Fruit fly (Drosophila melanogaster) whole organism, embryonic: Measurements from ENCODE around the gene mfr.

Source experiments
- Asciz ChIP-seq: fragments of 200-800 bp; sonication (Bioruptor generic); optimal IDR thresholded peaks from 2 replicates; lab custom pipeline; 2017; ENCODE audit warnings: missing biosample characterization, mild to moderate bottlenecking, missing genetic modification characterization, missing genetic modification reagents
- Atf3 ChIP-seq: fragments of 200-800 bp; sonication (Bioruptor generic); optimal IDR thresholded peaks from 3 replicates; lab custom pipeline; 2016; ENCODE audit warnings: missing biosample characterization, missing genetic modification characterization
- CG10267 ChIP-seq: fragments of 200-800 bp; sonication (Bioruptor generic); optimal IDR thresholded peaks from 2 replicates; lab custom pipeline; 2018; ENCODE audit warnings: missing biosample characterization, mild to moderate bottlenecking, missing genetic modification characterization, moderate library complexity
- CG10431 ChIP-seq: fragments of 200-800 bp; sonication (Bioruptor generic); optimal IDR thresholded peaks from 3 replicates; lab custom pipeline; 2018; ENCODE audit warnings: missing biosample characterization, mild to moderate bottlenecking, missing genetic modification characterization
- CG11398 ChIP-seq: fragments of 200-800 bp; sonication (Bioruptor generic); optimal IDR thresholded peaks from 2 replicates; lab custom pipeline; 2016; ENCODE audit warnings: missing biosample characterization, missing genetic modification characterization
- CG12236 ChIP-seq: fragments of 200-800 bp; sonication (Bioruptor generic); optimal IDR thresholded peaks from 2 replicates; lab custom pipeline; 2016; ENCODE audit warnings: missing biosample characterization, missing genetic modification characterization
- CG14050 ChIP-seq: fragments of 200-800 bp; sonication (Bioruptor generic); IDR thresholded peaks from 3 replicates; pipeline ENCODE4 v1.3.6; 2022; ENCODE audit warnings: missing biosample characterization, missing genetic modification characterization
- CG14441 ChIP-seq: fragments of 200-800 bp; sonication (Bioruptor generic); IDR thresholded peaks from 2 replicates; pipeline ENCODE4 v1.3.6; 2022; ENCODE audit warnings: missing biosample characterization, missing genetic modification characterization
- CG14667 ChIP-seq: fragments of 200-800 bp; sonication (Bioruptor generic); IDR thresholded peaks from 2 replicates; pipeline ENCODE4 v1.3.6; 2022; ENCODE audit warnings: missing biosample characterization, missing genetic modification characterization
- CG15514 ChIP-seq: fragments of 200-800 bp; sonication (Bioruptor generic); optimal IDR thresholded peaks from 3 replicates; lab custom pipeline; 2017; ENCODE audit warnings: missing biosample characterization, missing genetic modification characterization, mild to moderate bottlenecking, moderate library complexity, missing genetic modification reagents
- CG16813 ChIP-seq: fragments of 200-800 bp; sonication (Bioruptor generic); IDR thresholded peaks from 3 replicates; pipeline ENCODE4 v1.3.6; 2022; ENCODE audit warnings: missing biosample characterization, missing genetic modification characterization; ENCODE audit not compliant: partially characterized antibody
- CG16863 ChIP-seq: fragments of 200-800 bp; sonication (Bioruptor generic); optimal IDR thresholded peaks from 3 replicates; lab custom pipeline; 2016; ENCODE audit warnings: missing biosample characterization, missing genetic modification characterization
- CG17186 ChIP-seq: fragments of 200-800 bp; sonication (Bioruptor generic); optimal IDR thresholded peaks from 3 replicates; lab custom pipeline; 2017; ENCODE audit warnings: missing biosample characterization, missing genetic modification reagents, missing genetic modification characterization
- CG2678 ChIP-seq: fragments of 200-800 bp; sonication (Bioruptor generic); optimal IDR thresholded peaks from 3 replicates; lab custom pipeline; 2019; ENCODE audit warnings: missing biosample characterization, mild to moderate bottlenecking, missing genetic modification characterization, moderate library complexity
- CG31388 ChIP-seq: fragments of 200-800 bp; sonication (Bioruptor generic); optimal IDR thresholded peaks from 2 replicates; lab custom pipeline; 2016; ENCODE audit warnings: missing biosample characterization, missing genetic modification characterization
- CG32532 ChIP-seq: fragments of 200-800 bp; sonication (Bioruptor generic); IDR thresholded peaks from 2 replicates; pipeline ENCODE4 v1.3.6; 2022; ENCODE audit warnings: missing biosample characterization, missing genetic modification characterization
- CG6272 ChIP-seq: fragments of 200-800 bp; sonication (Bioruptor generic); IDR thresholded peaks from 2 replicates; pipeline ENCODE4 v1.3.6; 2022; ENCODE audit warnings: missing biosample characterization, missing genetic modification characterization
- CG6654 ChIP-seq: fragments of 200-800 bp; sonication (Bioruptor generic); optimal IDR thresholded peaks from 2 replicates; lab custom pipeline; 2017; ENCODE audit warnings: missing biosample characterization, mild to moderate bottlenecking, missing genetic modification characterization
- CG8924 ChIP-seq: fragments of 200-800 bp; optimal IDR thresholded peaks from 3 replicates; lab custom pipeline; 2019; ENCODE audit warnings: missing biosample characterization, mild to moderate bottlenecking, missing genetic modification characterization, moderate library complexity
- CG9876 ChIP-seq: fragments of 200-800 bp; sonication (Bioruptor generic); optimal IDR thresholded peaks from 2 replicates; lab custom pipeline; 2016; ENCODE audit warnings: missing biosample characterization, missing genetic modification characterization
- D19B ChIP-seq: fragments of 200-800 bp; sonication (Bioruptor generic); optimal IDR thresholded peaks from 2 replicates; lab custom pipeline; 2017; ENCODE audit warnings: missing biosample characterization, mild to moderate bottlenecking, missing genetic modification characterization
- Dip3 ChIP-seq: fragments of 200-800 bp; sonication (Bioruptor generic); optimal IDR thresholded peaks from 3 replicates; lab custom pipeline; 2016; ENCODE audit warnings: missing biosample characterization, missing genetic modification characterization
- Drgx ChIP-seq: fragments of 200-800 bp; sonication (Bioruptor generic); IDR thresholded peaks from 2 replicates; pipeline ENCODE4 v1.3.6; 2022; ENCODE audit warnings: missing biosample characterization, missing genetic modification characterization
- Eip74EF ChIP-seq, 2 experiments: fragments of 200-800 bp in 1 of 2; fragments of >200 bp in 1 of 2; sonication (Bioruptor generic) in 1 of 2; optimal IDR thresholded peaks; 2 replicates each; lab custom pipeline; 2017 to 2019; ENCODE audit warnings: missing biosample characterization in 2 of 2, missing genetic modification characterization in 2 of 2, mild to moderate bottlenecking in 1 of 2, moderate library complexity in 1 of 2
- Fer2 ChIP-seq: fragments of 200-800 bp; sonication (Bioruptor generic); optimal IDR thresholded peaks from 2 replicates; lab custom pipeline; 2018; ENCODE audit warnings: missing biosample characterization, mild to moderate bottlenecking, missing genetic modification characterization, moderate library complexity
- HLH3B ChIP-seq: fragments of 200-800 bp; sonication (Bioruptor generic); IDR thresholded peaks from 2 replicates; pipeline ENCODE4 v1.3.6; 2022; ENCODE audit warnings: missing biosample characterization, missing genetic modification characterization
- HLH4C ChIP-seq: fragments of 200-800 bp; sonication (Bioruptor generic); IDR thresholded peaks from 3 replicates; pipeline ENCODE4 v1.3.6; 2022; ENCODE audit warnings: missing biosample characterization, missing genetic modification characterization; ENCODE audit not compliant: partially characterized antibody
- Hr78 ChIP-seq, 2 experiments: fragments of 200-800 bp in 1 of 2; fragments of >200 bp in 1 of 2; sonication (Bioruptor generic) in 1 of 2; optimal IDR thresholded peaks; 2 replicates each; lab custom pipeline; 2017 to 2019; ENCODE audit warnings: missing biosample characterization in 2 of 2, missing genetic modification characterization in 2 of 2, mild to moderate bottlenecking in 1 of 2, moderate library complexity in 1 of 2
- Jarid2 ChIP-seq: fragments of 200-800 bp; sonication (Bioruptor generic); optimal IDR thresholded peaks from 3 replicates; lab custom pipeline; 2017; ENCODE audit warnings: mild to moderate bottlenecking, missing biosample characterization, missing genetic modification reagents, missing genetic modification characterization
- Med ChIP-seq: fragments of 200-800 bp; sonication (Bioruptor generic); peaks from one replicate; lab custom pipeline; 2016; ENCODE audit warnings: missing biosample characterization, missing genetic modification characterization, mild to moderate bottlenecking, inconsistent platforms, moderate library complexity
- Ravus ChIP-seq: fragments of 200-800 bp; sonication (Bioruptor generic); IDR thresholded peaks from 2 replicates; pipeline ENCODE4 v1.3.6; 2022; ENCODE audit warnings: missing biosample characterization, missing genetic modification characterization
- Rfx ChIP-seq: fragments of 200-800 bp; sonication (Bioruptor generic); IDR thresholded peaks from 2 replicates; pipeline ENCODE4 v1.3.6; 2022; ENCODE audit warnings: missing biosample characterization, missing genetic modification characterization
- Tbp ChIP-seq: fragments of >200 bp; optimal IDR thresholded peaks from 2 replicates; lab custom pipeline; 2018; ENCODE audit warnings: missing biosample characterization, missing genetic modification characterization
- chm ChIP-seq: fragments of 200-800 bp; sonication (Bioruptor generic); IDR thresholded peaks from 2 replicates; pipeline ENCODE4 v1.3.6; 2022; ENCODE audit warnings: missing biosample characterization, missing genetic modification characterization
- corto ChIP-seq: fragments of 200-800 bp; sonication (Bioruptor generic); optimal IDR thresholded peaks from 2 replicates; lab custom pipeline; 2016; ENCODE audit warnings: missing biosample characterization, mild to moderate bottlenecking, missing genetic modification characterization, moderate library complexity
- cwo ChIP-seq: fragments of 200-800 bp; sonication (Bioruptor generic); optimal IDR thresholded peaks from 3 replicates; lab custom pipeline; 2017; ENCODE audit warnings: missing biosample characterization, missing genetic modification characterization, mild to moderate bottlenecking, moderate library complexity, missing genetic modification reagents
- eve ChIP-seq, 2 experiments: fragments of >200 bp; optimal IDR thresholded peaks; 2 replicates each; lab custom pipeline; 2017; ENCODE audit warnings: missing biosample characterization in 2 of 2, missing genetic modification characterization in 2 of 2
- fd96Cb ChIP-seq: fragments of 200-800 bp; sonication (Bioruptor generic); optimal IDR thresholded peaks from 2 replicates; lab custom pipeline; 2018; ENCODE audit warnings: missing biosample characterization, mild to moderate bottlenecking, missing genetic modification characterization, moderate library complexity
- gsb-n ChIP-seq: fragments of 200-800 bp; sonication (Bioruptor generic); optimal IDR thresholded peaks from 3 replicates; lab custom pipeline; 2018; ENCODE audit warnings: missing biosample characterization, mild to moderate bottlenecking, missing genetic modification characterization
- jumu ChIP-seq: fragments of 200-800 bp; sonication (Bioruptor generic); optimal IDR thresholded peaks from 3 replicates; lab custom pipeline; 2016; ENCODE audit warnings: missing biosample characterization, missing genetic modification characterization
- lab ChIP-seq: fragments of 200-800 bp; sonication (Bioruptor generic); optimal IDR thresholded peaks from 3 replicates; lab custom pipeline; 2017; ENCODE audit warnings: missing biosample characterization, missing genetic modification characterization, mild to moderate bottlenecking, moderate library complexity, missing genetic modification reagents
- nerfin-2 ChIP-seq: fragments of 200-800 bp; sonication (Bioruptor generic); IDR thresholded peaks from 2 replicates; pipeline ENCODE4 v1.3.6; 2022; ENCODE audit warnings: missing biosample characterization, missing genetic modification characterization; ENCODE audit not compliant: partially characterized antibody
- nmo ChIP-seq: fragments of 200-800 bp; sonication (Bioruptor generic); optimal IDR thresholded peaks from 2 replicates; lab custom pipeline; 2018; ENCODE audit warnings: missing biosample characterization, mild to moderate bottlenecking, missing genetic modification characterization, moderate library complexity
- pfk ChIP-seq: fragments of 200-800 bp; sonication (Bioruptor generic); optimal IDR thresholded peaks from 2 replicates; lab custom pipeline; 2018; ENCODE audit warnings: missing biosample characterization, mild to moderate bottlenecking, missing genetic modification characterization, moderate library complexity
- psq ChIP-seq: fragments of 200-800 bp; sonication (Bioruptor generic); optimal IDR thresholded peaks from 2 replicates; lab custom pipeline; 2017; ENCODE audit warnings: missing biosample characterization, missing genetic modification characterization
- run ChIP-seq: fragments of 200-800 bp; sonication (Bioruptor generic); optimal IDR thresholded peaks from 3 replicates; lab custom pipeline; 2018; ENCODE audit warnings: missing biosample characterization, mild to moderate bottlenecking, missing genetic modification characterization
- sd ChIP-seq: fragments of 200-800 bp; sonication (Bioruptor generic); optimal IDR thresholded peaks from 3 replicates; lab custom pipeline; 2018; ENCODE audit warnings: missing biosample characterization, mild to moderate bottlenecking, missing genetic modification characterization, moderate library complexity
- tap ChIP-seq: fragments of 200-800 bp; optimal IDR thresholded peaks from 3 replicates; lab custom pipeline; 2019; ENCODE audit warnings: missing biosample characterization, mild to moderate bottlenecking, missing genetic modification characterization, moderate library complexity
- toy ChIP-seq: fragments of 200-800 bp; sonication (Bioruptor generic); IDR thresholded peaks from 2 replicates; pipeline ENCODE4 v1.3.6; 2022; ENCODE audit warnings: missing biosample characterization, missing genetic modification characterization
- ttk ChIP-seq: fragments of 200-800 bp; sonication (Bioruptor generic); IDR thresholded peaks from 2 replicates; pipeline ENCODE4 v2.1.2; 2022; ENCODE audit warnings: missing biosample characterization, missing genetic modification characterization
- vvl ChIP-seq: fragments of 200-800 bp; sonication (Bioruptor generic); IDR thresholded peaks from 2 replicates; pipeline ENCODE4 v1.3.6; 2022; ENCODE audit warnings: missing biosample characterization, missing genetic modification characterization

The mfr gene

dm6 chr3L:8925679-8926078 lies 13.2 kb upstream of the mfr start (continued):
- TF ChIP-seq CG17186 (GFP tag; lab: Kevin White, UChicago) = no peak
- no peak for TF ChIP-seq Ravus
- TF ChIP-seq eve (GFP tag; optimal IDR thresholded peaks at IDR 0.05; lab: Kevin White, UChicago) = peak in 1 of 2 experiments; percentile 24
- no peak for TF ChIP-seq jumu (GFP tag; lab: Kevin White, UChicago)
- TF ChIP-seq CG6272 (GFP tag; lab: Robert Waterston, UW) = no peak
- TF ChIP-seq HLH3B (GFP tag; lab: Robert Waterston, UW) = peak; percentile 42; the same call in 1 of the 2 replicates
- TF ChIP-seq Rfx (GFP tag; lab: Robert Waterston, UW) = no peak
- peak; percentile 39 for TF ChIP-seq lab
- no peak for TF ChIP-seq Atf3 (GFP tag; lab: Kevin White, UChicago)
- TF ChIP-seq Drgx (GFP tag; lab: Robert Waterston, UW) = no peak
- TF ChIP-seq CG14441 = no peak
- no peak for TF ChIP-seq nerfin-2 (GFP tag; lab: Robert Waterston, UW)
- TF ChIP-seq HLH4C (GFP tag; lab: Robert Waterston, UW) = no peak
- TF ChIP-seq CG16813 (GFP tag; lab: Robert Waterston, UW) = no peak
- no peak for TF ChIP-seq chm (GFP tag; lab: Robert Waterston, UW)
- peak; percentile 79 for TF ChIP-seq CG10431 (GFP tag; lab: Kevin White, UChicago)
- TF ChIP-seq toy (GFP tag; lab: Robert Waterston, UW) = no peak
- no peak for TF ChIP-seq tap (tag; lab: Kevin White, UChicago)
- TF ChIP-seq CG11398 (GFP tag; lab: Kevin White, UChicago) = peak; percentile 14
- peak; percentile 7 for TF ChIP-seq Jarid2 (GFP tag; lab: Kevin White, UChicago)
- no peak for TF ChIP-seq fd96Cb (tag; lab: Kevin White, UChicago)
- TF ChIP-seq CG16863 (GFP tag; lab: Kevin White, UChicago) = peak; percentile 14
- no peak for TF ChIP-seq Eip74EF (GFP tag; optimal IDR thresholded peaks at IDR 0.05; lab: Kevin White, UChicago)
- no peak for TF ChIP-seq CG9876 (GFP tag; lab: Kevin White, UChicago)
- no peak for TF ChIP-seq psq (GFP tag; lab: Kevin White, UChicago)
- TF ChIP-seq CG32532 (GFP tag; lab: Robert Waterston, UW) = no peak
- no peak for TF ChIP-seq Hr78 (GFP tag; optimal IDR thresholded peaks at IDR 0.05; lab: Kevin White, UChicago)
- TF ChIP-seq Med (GFP tag; lab: Kevin White, UChicago) = peak; percentile 54
- peak; percentile 66 for TF ChIP-seq gsb-n (tag; lab: Kevin White, UChicago)
- no peak for TF ChIP-seq CG6654 (GFP tag; lab: Kevin White, UChicago)
- 0 out of 2 replicates have a peak, but pooled peaks have one; percentile 16 for TF ChIP-seq ttk (GFP tag; lab: Robert Waterston, UW)
- TF ChIP-seq D19B (GFP tag; lab: Kevin White, UChicago) = no peak
- no peak for TF ChIP-seq corto (GFP tag; lab: Kevin White, UChicago)
- no peak for TF ChIP-seq Dip3 (GFP tag; lab: Kevin White, UChicago)
- TF ChIP-seq CG12236 (GFP tag; lab: Kevin White, UChicago) = peak; percentile 21
- peak; percentile 67 for TF ChIP-seq CG2678 (tag; lab: Kevin White, UChicago)
- TF ChIP-seq CG10267 = no peak
- no peak for TF ChIP-seq Tbp (GFP tag; lab: Kevin White, UChicago)
- TF ChIP-seq pfk (GFP tag; lab: Kevin White, UChicago) = no peak
- TF ChIP-seq Asciz (GFP tag; lab: Kevin White, UChicago) = peak; percentile 85
- TF ChIP-seq nmo (GFP tag; lab: Kevin White, UChicago) = no peak
- TF ChIP-seq CG14667 = no peak
- TF ChIP-seq CG31388 (GFP tag; lab: Kevin White, UChicago) = no peak
- TF ChIP-seq cwo (GFP tag; lab: Kevin White, UChicago) = no peak
- TF ChIP-seq CG14050 = no peak
- TF ChIP-seq sd = no peak
- TF ChIP-seq CG8924 = no peak
- 0 out of 2 replicates have a peak, but pooled peaks have one; percentile 14 for TF ChIP-seq vvl (GFP tag; lab: Robert Waterston, UW)
- TF ChIP-seq CG15514 (GFP tag; lab: Kevin White, UChicago) = no peak
- no peak for TF ChIP-seq Fer2 (tag; lab: Kevin White, UChicago)
- TF ChIP-seq run = no peak
